Fruit fly (Drosophila melanogaster) whole organism, embryonic: ENCODE measurements around the gene HemK1.

Experiments used
- CG7745 ChIP-seq: fragments of 200-800 bp; sonication (Bioruptor generic); optimal IDR thresholded peaks from 2 replicates; lab custom pipeline; 2018; ENCODE audit warnings: missing biosample characterization, mild to moderate bottlenecking, missing genetic modification characterization, moderate library complexity
- Sin3A ChIP-seq: fragments of >200 bp; optimal IDR thresholded peaks from 2 replicates; lab custom pipeline; 2018

DNA sequence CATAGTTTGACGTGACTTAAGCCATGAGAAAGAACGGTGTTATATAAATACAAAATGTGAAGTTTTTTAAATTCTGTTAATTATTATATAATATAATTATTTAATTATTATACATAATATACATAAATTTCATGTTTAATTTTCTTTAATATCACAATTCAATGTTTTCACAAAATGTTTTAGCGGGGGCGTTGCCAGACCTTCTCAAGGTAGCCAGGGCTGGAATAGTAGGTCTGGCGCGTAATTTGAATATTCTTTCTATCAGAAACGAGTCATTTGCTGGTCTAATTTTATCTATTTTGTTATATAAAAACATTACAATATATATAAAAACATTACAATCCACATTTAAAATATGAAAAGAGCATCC lies 19.2 kb downstream of the HemK1 start, which contains the start of gene Acox3:
- TF ChIP-seq Sin3A (lab: Kevin White, UChicago): no peak
- TF ChIP-seq CG7745 (tag; lab: Kevin White, UChicago): no peak
